Worm (Caenorhabditis elegans) whole organism, L2 larva: ENCODE measurements around the gene srh-8.

Experiments used
- ceh-16 ChIP-seq: fragments of 150-350 bp; optimal IDR thresholded peaks from 2 replicates; lab custom pipeline; 2014; ENCODE audit warnings: missing biosample characterization, missing genetic modification characterization
- ceh-82 ChIP-seq: fragments of 150-350 bp; optimal IDR thresholded peaks from 2 replicates; lab custom pipeline; 2014; ENCODE audit warnings: missing biosample characterization, missing genetic modification characterization
- egl-27 ChIP-seq: sonication (generic microtip); optimal IDR thresholded peaks from 3 replicates; lab custom pipeline; 2017; ENCODE audit warnings: missing biosample characterization, missing genetic modification reagents, missing genetic modification characterization
- mab-5 ChIP-seq: fragments of 150-350 bp; optimal IDR thresholded peaks from 2 replicates; lab custom pipeline; 2014; ENCODE audit warnings: missing biosample characterization, missing genetic modification characterization
- unc-62 ChIP-seq: fragments of 150-350 bp; optimal IDR thresholded peaks from 2 replicates; lab custom pipeline; 2014; ENCODE audit warnings: missing biosample characterization, missing genetic modification reagents, missing genetic modification characterization

ce11 chrV:3968929-3969328 is 36.4 kb upstream of the srh-8 start:
- no peak for TF ChIP-seq ceh-82 (tag; lab: Kevin White, UChicago)
- no peak for TF ChIP-seq mab-5 (tag; lab: Kevin White, UChicago)
- no peak for TF ChIP-seq ceh-16 (tag; lab: Kevin White, UChicago)
- TF ChIP-seq egl-27, result no peak
- TF ChIP-seq unc-62 (GFP tag; lab: Kevin White, UChicago), result no peak
